Fruit fly (Drosophila melanogaster): ENCODE results near the gene Hsc70-4.

The Hsc70-4 gene

dm6 chr3R:15242186-15243045 is at the start of gene Hsc70-4, which contains the start of gene tefu (continued):
- peak; percentile 33 for TF ChIP-seq dmrt99B (tag; optimal IDR thresholded peaks at IDR 0.05)
- peak; percentile 80 for TF ChIP-seq CG32532 (GFP tag; IDR thresholded peaks at IDR 0.05)
- peak; percentile 71 for TF ChIP-seq vfl (GFP tag; optimal IDR thresholded peaks at IDR 0.05)
- peak; percentile 86 for TF ChIP-seq CG12391 (tag; optimal IDR thresholded peaks at IDR 0.05)
- TF ChIP-seq schlank (tag; optimal IDR thresholded peaks at IDR 0.05) = peak; percentile 28
- TF ChIP-seq HmgD (GFP tag; optimal IDR thresholded peaks at IDR 0.05) = peak; percentile 34
- TF ChIP-seq Hr3 (GFP tag; optimal IDR thresholded peaks at IDR 0.05) = peak; percentile 81
- peak; percentile 6 for TF ChIP-seq CG3995 (GFP tag; optimal IDR thresholded peaks at IDR 0.05)
- peak; percentile 55 for TF ChIP-seq bab2 (GFP tag; optimal IDR thresholded peaks at IDR 0.05)
- TF ChIP-seq CG13123 (GFP tag; optimal IDR thresholded peaks at IDR 0.05) = peak; percentile 63
- TF ChIP-seq HLH4C (GFP tag; IDR thresholded peaks at IDR 0.05; ENCODE audit: partially characterized antibody) = peak; percentile 11; the same call in 1 of the 3 replicates
- TF ChIP-seq CG8924 (tag; optimal IDR thresholded peaks at IDR 0.05) = peak; percentile 46
- peak; percentile 74 for TF ChIP-seq esg (GFP tag; conservative IDR thresholded peaks at IDR 0.05)
- peak; percentile 74 for TF ChIP-seq CG9727 (GFP tag; optimal IDR thresholded peaks at IDR 0.05)
- no peak for TF ChIP-seq CG7556 (GFP tag; optimal IDR thresholded peaks at IDR 0.05)
- TF ChIP-seq CG4282 (GFP tag; optimal IDR thresholded peaks at IDR 0.05) = no peak
- no peak for TF ChIP-seq tio (GFP tag; optimal IDR thresholded peaks at IDR 0.05)
- peak; percentile 83 for TF ChIP-seq CG1647 (GFP tag; optimal IDR thresholded peaks at IDR 0.05)
- no peak for TF ChIP-seq dati (GFP tag; IDR thresholded peaks at IDR 0.05)
- TF ChIP-seq emc (GFP tag; optimal IDR thresholded peaks at IDR 0.05) = no peak
- TF ChIP-seq pum (GFP tag; optimal IDR thresholded peaks at IDR 0.05) = peak; percentile 69
- TF ChIP-seq Med (GFP tag) = peak; percentile 94
- peak; percentile 79 to 83 for TF ChIP-seq dpn (GFP tag; optimal IDR thresholded peaks at IDR 0.05)
- no peak for TF ChIP-seq CG1832 (GFP tag; optimal IDR thresholded peaks at IDR 0.05)
- TF ChIP-seq Ada2b (GFP tag; IDR thresholded peaks at IDR 0.05) = peak; percentile 75
- TF ChIP-seq CG6765 (GFP tag; optimal IDR thresholded peaks at IDR 0.05) = no peak
- no peak for TF ChIP-seq abd-A (tag; optimal IDR thresholded peaks at IDR 0.05)
- TF ChIP-seq hkb (optimal IDR thresholded peaks at IDR 0.05) = peak; percentile 91
- TF ChIP-seq hkb (GFP tag; IDR thresholded peaks at IDR 0.05) = peak; percentile 42
- peak; percentile 78 for TF ChIP-seq CG11085 (GFP tag; IDR thresholded peaks at IDR 0.05)
- TF ChIP-seq CG12942 (GFP tag; optimal IDR thresholded peaks at IDR 0.05) = peak; percentile 76
- TF ChIP-seq Dip2 (GFP tag; IDR thresholded peaks at IDR 0.05) = 0 out of 2 replicates have a peak, but pooled peaks have one; percentile 28
- TF ChIP-seq fd64A (GFP tag; optimal IDR thresholded peaks at IDR 0.05) = no peak
- peak; percentile 80 for TF ChIP-seq fd96Cb (tag; optimal IDR thresholded peaks at IDR 0.05)
- TF ChIP-seq CG5180 (GFP tag; optimal IDR thresholded peaks at IDR 0.05) = no peak
- no peak for TF ChIP-seq tap (tag; optimal IDR thresholded peaks at IDR 0.05)
- peak; percentile 59 for TF ChIP-seq CG7271 (tag; optimal IDR thresholded peaks at IDR 0.05)
- no peak for TF ChIP-seq lov (optimal IDR thresholded peaks at IDR 0.05)
- no peak; the same call in 2 of the 3 replicates for TF ChIP-seq lov (GFP tag; IDR thresholded peaks at IDR 0.05)
- peak; percentile 64; the same call in 2 of the 3 replicates for TF ChIP-seq CG2199 (GFP tag; IDR thresholded peaks at IDR 0.05)
- peak; percentile 90 for TF ChIP-seq sisA (GFP tag; IDR thresholded peaks at IDR 0.05)
- peak; percentile 81 for TF ChIP-seq klu (GFP tag; IDR thresholded peaks at IDR 0.05)
- peak; percentile 91 for TF ChIP-seq pzg (GFP tag; optimal IDR thresholded peaks at IDR 0.05)
- TF ChIP-seq so (GFP tag; IDR thresholded peaks at IDR 0.05) = peak; percentile 62; the same call in 1 of the 3 replicates
- TF ChIP-seq Hr39 (optimal IDR thresholded peaks at IDR 0.05) = no peak
- no peak for TF ChIP-seq Sox102F (GFP tag; optimal IDR thresholded peaks at IDR 0.05)
- no peak for TF ChIP-seq sens-2 (GFP tag; IDR thresholded peaks at IDR 0.05)
- peak; percentile 30 for TF ChIP-seq Nf-YC (tag; optimal IDR thresholded peaks at IDR 0.05)
- TF ChIP-seq Pdp1 (GFP tag; optimal IDR thresholded peaks at IDR 0.05) = peak; percentile 85 to 90
- no peak for TF ChIP-seq CG11504 (tag; optimal IDR thresholded peaks at IDR 0.05)
